Worm (Caenorhabditis elegans) whole organism, L4/young adult: ENCODE results near the gene F13E6.2.
A peak's percentile ranks its signal among the peaks of the same experiment; 100 is the strongest.

Source experiments
- W03F9.2 ChIP-seq: fragments of 150-350 bp; optimal IDR thresholded peaks from 2 replicates; lab custom pipeline; 2014; ENCODE audit warnings: missing biosample characterization, missing genetic modification characterization
- dao-5 ChIP-seq: sonication (generic microtip); optimal IDR thresholded peaks from 2 replicates; lab custom pipeline; 2016; ENCODE audit warnings: missing genotype, missing genetic modification characterization, moderate library complexity, missing compliant biosample characterization
- him-1 ChIP-seq: sonication (generic microtip); optimal IDR thresholded peaks from 2 replicates; lab custom pipeline; 2016; ENCODE audit warnings: missing genotype, missing genetic modification reagents, missing genetic modification characterization, missing compliant biosample characterization

Gene F13E6.2

ce11 chrX:10679193-10679592 lies 5.1 kb upstream of the F13E6.2 start:
- no peak for TF ChIP-seq W03F9.2 (tag; lab: Kevin White, UChicago)
- no peak for TF ChIP-seq him-1 (tag; lab: Kevin White, UChicago)
- no peak for TF ChIP-seq dao-5 (tag; lab: Kevin White, UChicago)

- TF ChIP-seq him-1 (tag; lab: Kevin White, UChicago) (peak; percentile 32), W03F9.2 (tag; lab: Kevin White, UChicago) (peak; percentile 63), dao-5 (tag; lab: Kevin White, UChicago) (no peak)
These were observed 4.1 kb upstream of the F13E6.2 start for ce11 chrX:10678081-10678736.

ce11 chrX:10677552-10677951 lies 3.5 kb upstream of the F13E6.2 start:
- TF ChIP-seq him-1 (tag; lab: Kevin White, UChicago) (no peak), W03F9.2 (tag; lab: Kevin White, UChicago) (no peak), dao-5 (tag; lab: Kevin White, UChicago) (no peak)

ce11 chrX:10677009-10677408 lies 2.9 kb upstream of the F13E6.2 start, which contains the start of gene F13E6.1:
F13E6.1 (minus strand) TSS chrX:10677109.
- TF ChIP-seq dao-5 (tag; lab: Kevin White, UChicago) (no peak), him-1 (tag; lab: Kevin White, UChicago) (no peak), W03F9.2 (tag; lab: Kevin White, UChicago) (no peak)

ce11 chrX:10675952-10676351 lies 1.9 kb upstream of the F13E6.2 start:
- TF ChIP-seq W03F9.2 (tag; lab: Kevin White, UChicago) (no peak), dao-5 (tag; lab: Kevin White, UChicago) (no peak), him-1 (tag; lab: Kevin White, UChicago) (no peak)

- TF ChIP-seq W03F9.2 (tag; lab: Kevin White, UChicago) (no peak), him-1 (tag; lab: Kevin White, UChicago) (peak; percentile 12), dao-5 (tag; lab: Kevin White, UChicago) (no peak)
These were observed 1.3 kb upstream of the F13E6.2 start for ce11 chrX:10675376-10675775.

- TF ChIP-seq W03F9.2 (tag; lab: Kevin White, UChicago) (no peak), dao-5 (tag; lab: Kevin White, UChicago) (no peak)
These were observed 3.9 kb downstream of the F13E6.2 start for ce11 chrX:10670198-10670597.

- TF ChIP-seq him-1 (tag; lab: Kevin White, UChicago) (no peak), W03F9.2 (tag; lab: Kevin White, UChicago) (no peak), dao-5 (tag; lab: Kevin White, UChicago) (no peak)
These were observed 6.4 kb downstream of the F13E6.2 start for ce11 chrX:10667424-10668291.

- no peak for TF ChIP-seq dao-5 (tag; lab: Kevin White, UChicago)
- TF ChIP-seq W03F9.2 (tag; lab: Kevin White, UChicago): no peak
- no peak for TF ChIP-seq him-1 (tag; lab: Kevin White, UChicago)
These were observed 7.2 kb downstream of the F13E6.2 start for ce11 chrX:10666871-10667270.

ce11 chrX:10664759-10665158 lies 9.3 kb downstream of the F13E6.2 start:
- TF ChIP-seq dao-5 (tag; lab: Kevin White, UChicago) (no peak), him-1 (tag; lab: Kevin White, UChicago) (no peak), W03F9.2 (tag; lab: Kevin White, UChicago) (no peak)

ce11 chrX:10659508-10659907 lies 14.6 kb downstream of the F13E6.2 start:
- TF ChIP-seq dao-5 (tag; lab: Kevin White, UChicago): no peak
- TF ChIP-seq W03F9.2 (tag; lab: Kevin White, UChicago): no peak
- no peak for TF ChIP-seq him-1 (tag; lab: Kevin White, UChicago)

ce11 chrX:10656604-10657003 lies 17.5 kb downstream of the F13E6.2 start:
- TF ChIP-seq W03F9.2 (tag; lab: Kevin White, UChicago) (no peak), him-1 (tag; lab: Kevin White, UChicago) (no peak), dao-5 (tag; lab: Kevin White, UChicago) (no peak)

ce11 chrX:10650103-10650502 lies 24.0 kb downstream of the F13E6.2 start:
- TF ChIP-seq W03F9.2 (tag; lab: Kevin White, UChicago) (no peak), him-1 (tag; lab: Kevin White, UChicago) (no peak), dao-5 (tag; lab: Kevin White, UChicago) (no peak)
